Worm (Caenorhabditis elegans) whole organism, L4 larva: ENCODE results near the gene mel-11.

Experiments
- F10B5.3 ChIP-seq: sonication (generic microtip); optimal IDR thresholded peaks from 2 replicates; lab custom pipeline; 2016; ENCODE audit warnings: mild to moderate bottlenecking, missing genetic modification characterization, missing compliant biosample characterization
- F49E8.2 ChIP-seq: sonication (generic microtip); optimal IDR thresholded peaks from 2 replicates; lab custom pipeline; 2016; ENCODE audit warnings: missing compliant biosample characterization, mild to moderate bottlenecking, missing genetic modification characterization, borderline replicate concordance
- R02D3.7 ChIP-seq: fragments of 150-350 bp; sonication (generic microtip); optimal IDR thresholded peaks from 3 replicates; lab custom pipeline; 2014; ENCODE audit warnings: missing biosample characterization, missing genetic modification characterization
- T20F7.1 ChIP-seq: fragments of 200-800 bp; sonication (Bioruptor generic); optimal IDR thresholded peaks from 2 replicates; lab custom pipeline; 2018; ENCODE audit warnings: mild to moderate bottlenecking, missing genetic modification characterization, missing compliant biosample characterization
- T26A8.4 ChIP-seq: fragments of 200-800 bp; sonication (Bioruptor generic); IDR thresholded peaks from 2 replicates; pipeline ENCODE4 v1.3.6; 2022; ENCODE audit warnings: missing genetic modification characterization, missing compliant biosample characterization
- Y48G9A.11 ChIP-seq: fragments of 200-800 bp; sonication (Bioruptor generic); IDR thresholded peaks from 2 replicates; pipeline ENCODE4 v1.3.6; 2022; ENCODE audit warnings: missing genetic modification reagents, missing genetic modification characterization, missing compliant biosample characterization
- Y5F2A.4 ChIP-seq: fragments of 200-800 bp; sonication (Bioruptor generic); optimal IDR thresholded peaks from 2 replicates; lab custom pipeline; 2018; ENCODE audit warnings: mild to moderate bottlenecking, missing genetic modification characterization, missing compliant biosample characterization
- ZK337.2 ChIP-seq: fragments of 200-800 bp; sonication (Bioruptor generic); IDR thresholded peaks from 2 replicates; pipeline ENCODE4 v1.3.6; 2022; ENCODE audit warnings: missing genetic modification reagents, missing genetic modification characterization, missing compliant biosample characterization
- ZK546.5 ChIP-seq, 2 experiments: sonication (generic microtip); optimal IDR thresholded peaks; 2 replicates each; lab custom pipeline; 2017; ENCODE audit warnings: missing biosample characterization in 2 of 2, missing genetic modification characterization in 2 of 2
- aha-1 ChIP-seq: fragments of 150-350 bp; peaks from one replicate; lab custom pipeline; 2014; ENCODE audit warnings: missing biosample characterization, missing genetic modification characterization
- ama-1 ChIP-seq: fragments of 150-350 bp; optimal IDR thresholded peaks from 2 replicates; lab custom pipeline; 2014; ENCODE audit warnings: inconsistent platforms, mixed read lengths
- ceh-32 ChIP-seq: sonication (generic microtip); optimal IDR thresholded peaks from 2 replicates; lab custom pipeline; 2016; ENCODE audit warnings: mild to moderate bottlenecking, missing genetic modification characterization, missing compliant biosample characterization; ENCODE audit not compliant: poor library complexity
- ceh-44 ChIP-seq: fragments of 200-800 bp; sonication (Bioruptor generic); IDR thresholded peaks from 2 replicates; pipeline ENCODE4 v1.3.6; 2022; ENCODE audit warnings: missing genetic modification reagents, missing genetic modification characterization, missing compliant biosample characterization
- cey-2 ChIP-seq: sonication (generic microtip); optimal IDR thresholded peaks from 3 replicates; lab custom pipeline; 2017; ENCODE audit warnings: missing genetic modification characterization, mild to moderate bottlenecking, missing compliant biosample characterization, antibody characterized with exemption, borderline replicate concordance; ENCODE audit not compliant: insufficient read depth
- ctbp-1 ChIP-seq: fragments of 200-800 bp; sonication (Bioruptor generic); IDR thresholded peaks from 2 replicates; pipeline ENCODE4 v1.3.6; 2022; ENCODE audit warnings: missing genetic modification reagents, missing genetic modification characterization, missing compliant biosample characterization
- daf-16 ChIP-seq, 3 experiments: sonication (generic microtip); optimal IDR thresholded peaks; 2 replicates each; lab custom pipeline; 2016 to 2017; ENCODE audit warnings: missing genetic modification characterization in 3 of 3, missing genetic modification reagents in 3 of 3, mild to moderate bottlenecking in 2 of 3, missing compliant biosample characterization in 2 of 3, missing biosample characterization in 1 of 3, moderate library complexity in 1 of 3
- daf-19 ChIP-seq: fragments of 200-800 bp; sonication (Bioruptor generic); conservative IDR thresholded peaks from 2 replicates; pipeline ENCODE4 v1.3.6; 2022; ENCODE audit warnings: missing genetic modification characterization, missing compliant biosample characterization
- dmd-6 ChIP-seq: fragments of 200-800 bp; sonication (Bioruptor generic); IDR thresholded peaks from 2 replicates; pipeline ENCODE4 v1.3.6; 2022; ENCODE audit warnings: missing genetic modification reagents, missing genetic modification characterization, missing compliant biosample characterization
- dmd-8 ChIP-seq: fragments of 200-800 bp; sonication (Bioruptor generic); IDR thresholded peaks from 2 replicates; pipeline ENCODE4 v1.3.6; 2022; ENCODE audit warnings: missing genetic modification characterization, missing compliant biosample characterization
- egl-43 ChIP-seq: fragments of 200-800 bp; sonication (Bioruptor generic); IDR thresholded peaks from 2 replicates; pipeline ENCODE4 v1.3.6; 2022; ENCODE audit warnings: missing genetic modification reagents, missing genetic modification characterization, missing compliant biosample characterization
- gei-8 ChIP-seq: fragments of 200-800 bp; sonication (Bioruptor generic); optimal IDR thresholded peaks from 2 replicates; lab custom pipeline; 2018; ENCODE audit warnings: mild to moderate bottlenecking, missing genetic modification characterization, missing compliant biosample characterization
- hif-1 ChIP-seq, 2 experiments: sonication (generic microtip); optimal IDR thresholded peaks; 2 replicates each; lab custom pipeline; 2016 to 2017; ENCODE audit warnings: missing compliant biosample characterization in 2 of 2, missing genetic modification characterization in 2 of 2, missing genetic modification reagents in 2 of 2, missing genotype in 2 of 2, mild to moderate bottlenecking in 1 of 2
- hlh-11 ChIP-seq: fragments of 200-800 bp; sonication (Bioruptor generic); optimal IDR thresholded peaks from 2 replicates; lab custom pipeline; 2018; ENCODE audit warnings: mild to moderate bottlenecking, missing genetic modification characterization, missing compliant biosample characterization
- hlh-30 ChIP-seq: sonication (generic microtip); optimal IDR thresholded peaks from 2 replicates; lab custom pipeline; 2017; ENCODE audit warnings: antibody characterized with exemption, mild to moderate bottlenecking, missing genetic modification characterization, missing compliant biosample characterization; ENCODE audit not compliant: insufficient read depth
- lin-13 ChIP-seq: fragments of 150-350 bp; optimal IDR thresholded peaks from 2 replicates; lab custom pipeline; 2014; ENCODE audit warnings: missing biosample characterization, missing genetic modification reagents, missing genetic modification characterization
- lin-15B ChIP-seq: fragments of 150-350 bp; sonication (generic microtip); optimal IDR thresholded peaks from 3 replicates; lab custom pipeline; 2014; ENCODE audit warnings: missing biosample characterization, missing genetic modification characterization
- lin-38 ChIP-seq: fragments of 200-800 bp; sonication (Bioruptor generic); IDR thresholded peaks from 2 replicates; pipeline ENCODE4 v1.3.6; 2022; ENCODE audit warnings: missing genetic modification reagents, missing genetic modification characterization, missing compliant biosample characterization
- lir-3 ChIP-seq: sonication (generic microtip); optimal IDR thresholded peaks from 2 replicates; lab custom pipeline; 2016; ENCODE audit warnings: mild to moderate bottlenecking, missing genetic modification characterization, missing compliant biosample characterization
- lsy-2 ChIP-seq, 2 experiments: fragments of 150-350 bp in 1 of 2; sonication (generic microtip) in 1 of 2; optimal IDR thresholded peaks; 2 replicates each; lab custom pipeline; 2014 to 2017; ENCODE audit warnings: missing biosample characterization in 2 of 2, missing genetic modification characterization in 2 of 2
- mdt-29 ChIP-seq: fragments of 200-800 bp; sonication (Bioruptor generic); IDR thresholded peaks from 2 replicates; pipeline ENCODE4 v1.3.6; 2022; ENCODE audit warnings: missing genetic modification reagents, missing genetic modification characterization, missing compliant biosample characterization
- mep-1 ChIP-seq: fragments of 150-350 bp; sonication (generic microtip); optimal IDR thresholded peaks from 3 replicates; lab custom pipeline; 2014; ENCODE audit warnings: missing biosample characterization, missing genetic modification characterization
- nhr-10 ChIP-seq: fragments of 150-350 bp; optimal IDR thresholded peaks from 2 replicates; lab custom pipeline; 2014; ENCODE audit warnings: missing biosample characterization, missing genetic modification characterization
- nhr-102 ChIP-seq: sonication (generic microtip); optimal IDR thresholded peaks from 2 replicates; lab custom pipeline; 2016; ENCODE audit warnings: mild to moderate bottlenecking, missing genetic modification characterization, moderate library complexity, missing compliant biosample characterization
- nhr-11 ChIP-seq: fragments of 150-350 bp; optimal IDR thresholded peaks from 2 replicates; lab custom pipeline; 2014; ENCODE audit warnings: missing biosample characterization, missing genetic modification characterization
- nhr-111 ChIP-seq: fragments of 200-800 bp; sonication (Bioruptor generic); optimal IDR thresholded peaks from 2 replicates; lab custom pipeline; 2018; ENCODE audit warnings: mild to moderate bottlenecking, missing genetic modification characterization, missing compliant biosample characterization
- nhr-48 ChIP-seq: sonication (generic microtip); optimal IDR thresholded peaks from 2 replicates; lab custom pipeline; 2016; ENCODE audit warnings: mild to moderate bottlenecking, missing genetic modification characterization, missing compliant biosample characterization
- nhr-6 ChIP-seq: fragments of 150-350 bp; optimal IDR thresholded peaks from 2 replicates; lab custom pipeline; 2014; ENCODE audit warnings: missing biosample characterization, missing genetic modification characterization
- nhr-77 ChIP-seq: fragments of 150-350 bp; optimal IDR thresholded peaks from 2 replicates; lab custom pipeline; 2014; ENCODE audit warnings: missing biosample characterization, missing genetic modification characterization
- pqm-1 ChIP-seq: sonication (generic microtip); optimal IDR thresholded peaks from 2 replicates; lab custom pipeline; 2017; ENCODE audit warnings: missing biosample characterization, missing genetic modification characterization
- rbr-2 ChIP-seq: sonication (generic microtip); optimal IDR thresholded peaks from 2 replicates; lab custom pipeline; 2016; ENCODE audit warnings: missing genotype, missing genetic modification characterization, missing compliant biosample characterization
- spr-1 ChIP-seq: sonication (generic microtip); optimal IDR thresholded peaks from 2 replicates; lab custom pipeline; 2016; ENCODE audit warnings: mild to moderate bottlenecking, missing genetic modification characterization, missing compliant biosample characterization
- spr-3 ChIP-seq: fragments of 200-800 bp; sonication (Bioruptor generic); optimal IDR thresholded peaks from 2 replicates; lab custom pipeline; 2018; ENCODE audit warnings: mild to moderate bottlenecking, missing genetic modification characterization, missing compliant biosample characterization
- unc-62 ChIP-seq, 3 experiments: fragments of 150-350 bp in 1 of 3; sonication (generic microtip); optimal IDR thresholded peaks in 2 of 3; peaks in 1 of 3; 1 replicate in 1 of 3; 2 replicates in 2 of 3; lab custom pipeline; 2014 to 2017; ENCODE audit warnings: missing biosample characterization in 3 of 3, missing genetic modification characterization in 3 of 3, missing genetic modification reagents in 3 of 3, missing genotype in 1 of 3
- vab-7 ChIP-seq: fragments of 200-800 bp; sonication (Bioruptor generic); IDR thresholded peaks from 2 replicates; pipeline ENCODE4 v1.3.6; 2022; ENCODE audit warnings: missing genetic modification reagents, missing genetic modification characterization, missing compliant biosample characterization
- zag-1 ChIP-seq: fragments of 150-350 bp; optimal IDR thresholded peaks from 2 replicates; lab custom pipeline; 2014; ENCODE audit warnings: missing biosample characterization, missing genetic modification characterization
- zip-11 ChIP-seq: fragments of 200-800 bp; sonication (Bioruptor generic); IDR thresholded peaks from 2 replicates; pipeline ENCODE4 v1.3.6; 2022; ENCODE audit warnings: missing genetic modification characterization, missing compliant biosample characterization
- zip-2 ChIP-seq: fragments of 150-350 bp; optimal IDR thresholded peaks from 2 replicates; lab custom pipeline; 2014; ENCODE audit warnings: missing biosample characterization, missing genetic modification characterization

The mel-11 gene

DNA sequence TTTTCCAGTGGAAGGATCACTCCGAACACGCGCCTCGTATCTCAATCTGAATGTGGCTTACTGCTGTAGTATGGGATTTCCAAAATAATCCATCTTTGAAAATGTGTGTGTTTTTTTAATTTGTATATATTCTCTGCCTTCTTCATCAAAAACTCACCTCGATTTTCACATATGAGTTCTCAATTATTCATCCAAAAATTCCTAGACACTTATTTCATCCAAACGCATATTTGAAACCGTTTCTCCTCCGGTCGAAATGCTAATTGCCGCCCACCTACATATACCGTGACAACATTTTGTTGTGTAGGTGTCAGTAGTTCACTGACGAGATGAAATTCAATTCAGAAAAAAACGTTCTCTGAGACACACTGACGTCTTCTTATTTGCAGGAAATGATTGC is 10.9 kb upstream of the mel-11 start:
- no peak for TF ChIP-seq ama-1 (lab: Kevin White, UChicago)
- TF ChIP-seq unc-62 (GFP tag; optimal IDR thresholded peaks at IDR 0.05 in 1 of 2; lab: Kevin White, UChicago) = peak in 1 of 2 experiments; percentile 96
- no peak for TF ChIP-seq unc-62 (tag; optimal IDR thresholded peaks at IDR 0.05; lab: Kevin White, UChicago)

DNA sequence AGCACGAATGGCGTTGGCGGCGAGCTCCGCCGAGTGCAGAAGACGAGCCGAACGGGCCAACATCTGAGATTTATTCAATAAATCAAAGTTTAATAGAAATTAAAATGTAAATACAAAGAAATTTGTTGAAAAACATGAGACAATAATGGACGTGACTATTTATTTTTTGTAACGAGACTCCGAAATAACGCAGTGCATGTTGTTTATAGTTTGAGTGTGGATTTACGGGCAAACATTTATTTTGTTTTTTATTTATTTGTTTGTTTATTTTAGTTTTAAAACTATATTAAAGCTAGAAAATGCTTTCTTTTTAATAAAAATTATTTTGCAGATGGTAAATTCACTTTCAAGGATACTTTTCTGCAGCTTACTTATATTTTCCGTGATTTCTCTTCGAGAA is 5.7 kb upstream of the mel-11 start, which contains the start of the genes sdhb-1 and cup-15:
Gene sdhb-1, minus strand, starts transcription at position 63 of the 400 bp plus-strand sequence.
Gene cup-15, plus strand, starts transcription at position 332 of the 400 bp plus-strand sequence.
- no peak for TF ChIP-seq nhr-111
- peak; percentile 3 for TF ChIP-seq nhr-77
- TF ChIP-seq mep-1 = no peak
- no peak for TF ChIP-seq ZK546.5 (tag; optimal IDR thresholded peaks at IDR 0.05; lab: Kevin White, UChicago)
- no peak for TF ChIP-seq F10B5.3
- no peak for TF ChIP-seq spr-3 (GFP tag; lab: Kevin White, UChicago)
- peak; percentile 25 for TF ChIP-seq hlh-30
- TF ChIP-seq mdt-29 = no peak
- TF ChIP-seq hif-1 (tag; optimal IDR thresholded peaks at IDR 0.05; lab: Kevin White, UChicago) = peak in 1 of 2 experiments; percentile 88
- TF ChIP-seq Y48G9A.11 (GFP tag; lab: Robert Waterston, UW) = peak; percentile 73
- TF ChIP-seq lsy-2 (tag; optimal IDR thresholded peaks at IDR 0.05; lab: Kevin White, UChicago) = peak in 1 of 2 experiments; percentile 41
- TF ChIP-seq lir-3 (tag; lab: Kevin White, UChicago) = no peak
- TF ChIP-seq hlh-11 (tag; lab: Kevin White, UChicago) = no peak
- peak; percentile 76 for TF ChIP-seq R02D3.7
- no peak for TF ChIP-seq zag-1 (tag; lab: Kevin White, UChicago)
- no peak for TF ChIP-seq daf-16 (GFP tag; optimal IDR thresholded peaks at IDR 0.05; lab: Kevin White, UChicago)
- peak; percentile 27 for TF ChIP-seq daf-16 (tag; optimal IDR thresholded peaks at IDR 0.05; lab: Kevin White, UChicago)
- no peak for TF ChIP-seq F49E8.2
- peak; percentile 91 for TF ChIP-seq T20F7.1 (GFP tag; lab: Kevin White, UChicago)
- TF ChIP-seq ceh-32 (tag; lab: Kevin White, UChicago) = no peak
- TF ChIP-seq T26A8.4 (GFP tag; lab: Robert Waterston, UW) = no peak
- TF ChIP-seq, all 104 proteins: peak for 8

DNA sequence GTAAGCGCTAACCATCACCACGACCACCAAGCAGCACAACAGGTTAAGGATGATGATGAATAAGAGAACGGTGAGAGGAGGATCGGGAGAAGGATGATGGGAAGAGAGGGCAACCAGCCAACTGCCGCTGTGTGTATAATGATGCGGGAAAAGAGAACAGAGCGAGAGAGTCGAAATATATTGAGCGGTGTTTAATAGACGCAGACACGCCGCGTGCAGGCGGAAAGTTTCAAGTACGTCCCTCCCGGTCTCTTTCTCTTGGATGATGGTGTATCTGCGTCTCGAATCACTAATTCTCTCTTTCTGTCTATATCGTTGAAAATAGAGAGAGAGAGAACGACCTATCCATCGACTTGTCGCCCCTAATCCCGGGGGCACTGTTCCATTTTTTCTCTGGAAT is 1.6 kb upstream of the mel-11 start:
- TF ChIP-seq T26A8.4 (GFP tag; lab: Robert Waterston, UW) = 0 out of 2 replicates have a peak, but pooled peaks have one; percentile 30
- TF ChIP-seq egl-43 (GFP tag; lab: Robert Waterston, UW) = peak; percentile 53; the same call in 1 of the 2 replicates
- no peak for TF ChIP-seq ZK337.2
- TF ChIP-seq nhr-102 (tag; lab: Kevin White, UChicago) = no peak
- TF ChIP-seq lin-13 (GFP tag; lab: Kevin White, UChicago) = no peak
- no peak for TF ChIP-seq rbr-2 (tag; lab: Kevin White, UChicago)
- TF ChIP-seq daf-19 (GFP tag; lab: Robert Waterston, UW) = no peak
- TF ChIP-seq vab-7 (GFP tag; lab: Robert Waterston, UW) = no peak
- TF ChIP-seq nhr-11 (tag; lab: Kevin White, UChicago) = peak; percentile 7
- TF ChIP-seq aha-1 (tag; lab: Kevin White, UChicago) = no peak
- no peak for TF ChIP-seq zip-11
- no peak for TF ChIP-seq gei-8 (GFP tag; lab: Kevin White, UChicago)
- TF ChIP-seq zip-2 (tag; lab: Kevin White, UChicago) = no peak
- no peak for TF ChIP-seq F10B5.3
- no peak for TF ChIP-seq ZK546.5 (tag; optimal IDR thresholded peaks at IDR 0.05; lab: Kevin White, UChicago)
- peak; percentile 67 for TF ChIP-seq mep-1
- no peak for TF ChIP-seq T20F7.1 (GFP tag; lab: Kevin White, UChicago)
- no peak for TF ChIP-seq nhr-48 (tag; lab: Kevin White, UChicago)
- TF ChIP-seq nhr-111 = no peak
- TF ChIP-seq cey-2 (tag; lab: Kevin White, UChicago) = no peak
- no peak for TF ChIP-seq pqm-1 (tag; lab: Kevin White, UChicago)
- peak; percentile 28; the same call in 1 of the 2 replicates for TF ChIP-seq dmd-6
- no peak for TF ChIP-seq spr-1 (tag; lab: Kevin White, UChicago)
- TF ChIP-seq lin-38 (GFP tag; lab: Robert Waterston, UW) = peak; percentile 35; the same call in 1 of the 2 replicates
- TF ChIP-seq dmd-8 (GFP tag; lab: Robert Waterston, UW) = no peak
- TF ChIP-seq lin-15B (tag; lab: Kevin White, UChicago) = no peak
- no peak for TF ChIP-seq Y5F2A.4 (GFP tag; lab: Kevin White, UChicago)
- TF ChIP-seq ceh-44 = no peak
- TF ChIP-seq ctbp-1 (GFP tag; lab: Robert Waterston, UW) = no peak
- TF ChIP-seq nhr-6 (tag; lab: Kevin White, UChicago) = no peak
- TF ChIP-seq nhr-10 (tag; lab: Kevin White, UChicago) = no peak
